Worm (Caenorhabditis elegans) whole organism, midembryonic: ENCODE measurements around the gene W04E12.9.

Source experiments
- T22C8.4 ChIP-seq: fragments of 200-800 bp; sonication (Bioruptor generic); IDR thresholded peaks from 2 replicates; pipeline ENCODE4 v1.3.6; 2022; ENCODE audit warnings: missing genetic modification characterization, missing compliant biosample characterization
- cog-1 ChIP-seq: sonication (generic microtip); optimal IDR thresholded peaks from 2 replicates; lab custom pipeline; 2016; ENCODE audit warnings: missing genetic modification characterization, missing compliant biosample characterization
- flt-1 ChIP-seq: fragments of 200-800 bp; sonication (Bioruptor generic); IDR thresholded peaks from 2 replicates; pipeline ENCODE4 v1.3.6; 2022; ENCODE audit warnings: missing genetic modification characterization, missing compliant biosample characterization
- klf-2 ChIP-seq: fragments of 200-800 bp; sonication (Bioruptor generic); conservative IDR thresholded peaks from 2 replicates; pipeline ENCODE4 v1.3.6; 2022; ENCODE audit warnings: missing genetic modification reagents, missing genetic modification characterization, missing compliant biosample characterization
- med-1 ChIP-seq: sonication (generic microtip); optimal IDR thresholded peaks from 2 replicates; lab custom pipeline; 2017; ENCODE audit warnings: missing genetic modification characterization, mild to moderate bottlenecking, missing compliant biosample characterization, antibody characterized with exemption, missing genetic modification reagents; ENCODE audit not compliant: insufficient read depth
- ref-1 ChIP-seq: fragments of 200-800 bp; sonication (Bioruptor generic); conservative IDR thresholded peaks from 2 replicates; pipeline ENCODE4 v1.3.6; 2022; ENCODE audit warnings: missing genetic modification reagents, missing genetic modification characterization, missing compliant biosample characterization
- tab-1 ChIP-seq: fragments of 200-800 bp; sonication (Bioruptor generic); IDR thresholded peaks from 2 replicates; pipeline ENCODE4 v1.3.6; 2022; ENCODE audit warnings: missing genetic modification characterization, missing compliant biosample characterization
- ztf-23 ChIP-seq: fragments of 200-800 bp; sonication (Bioruptor generic); IDR thresholded peaks from 2 replicates; pipeline ENCODE4 v1.3.6; 2022; ENCODE audit warnings: missing genetic modification reagents, missing genetic modification characterization, missing compliant biosample characterization
- ztf-29 ChIP-seq: fragments of 200-800 bp; sonication (Bioruptor generic); IDR thresholded peaks from 2 replicates; pipeline ENCODE4 v1.3.6; 2022; ENCODE audit warnings: missing genetic modification reagents, missing genetic modification characterization, missing compliant biosample characterization

ce11 chrV:19778608-19779007 is 22.3 kb downstream of the W04E12.9 start, which contains the start of gene fbxa-194:
- TF ChIP-seq ztf-23 (GFP tag; lab: Robert Waterston, UW): no peak
- TF ChIP-seq ztf-29 (GFP tag; lab: Robert Waterston, UW): no peak
- no peak for TF ChIP-seq klf-2
- TF ChIP-seq tab-1 (GFP tag; lab: Robert Waterston, UW): no peak
- TF ChIP-seq flt-1 (GFP tag; lab: Robert Waterston, UW): no peak
- TF ChIP-seq T22C8.4: no peak
- TF ChIP-seq cog-1 (tag; lab: Kevin White, UChicago): no peak
- TF ChIP-seq med-1: no peak
- TF ChIP-seq ref-1 (GFP tag; lab: Robert Waterston, UW): no peak
